Worm (Caenorhabditis elegans): ENCODE results near the gene mob-1.
A peak's percentile ranks its signal among the peaks of the same experiment; 100 is the strongest.

Gene mob-1

DNA sequence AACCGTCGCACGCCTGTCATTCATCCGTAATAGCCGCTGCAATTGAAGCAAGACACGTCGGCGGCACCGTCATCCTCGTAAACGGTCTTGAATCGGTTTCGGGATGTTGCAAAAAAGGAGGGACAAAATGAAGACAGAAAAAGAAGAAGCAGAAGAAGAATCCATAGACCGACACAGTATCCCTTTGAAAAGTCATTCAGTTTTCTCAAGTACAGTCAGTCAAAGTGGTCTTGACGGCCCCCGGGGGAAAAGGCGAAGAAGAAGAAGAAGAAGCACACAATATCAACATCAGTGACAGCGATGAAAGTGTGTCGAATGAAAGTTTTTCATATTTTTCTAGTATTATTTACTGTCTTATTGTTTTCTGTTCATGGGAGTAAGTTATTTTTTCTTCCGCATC, 17.9 kb downstream of the mob-1 start, which contains the start of gene cutl-27:
cutl-27 (plus strand) TSS at position 301 of the 400 bp plus-strand sequence.
- TF ChIP-seq unc-62 (GFP tag; optimal IDR thresholded peaks at IDR 0.05 in 1 of 2) (peak in 1 of 2 experiments; percentile 88), unc-62 (tag; optimal IDR thresholded peaks at IDR 0.05) (no peak), duxl-1 (tag; optimal IDR thresholded peaks at IDR 0.05; ENCODE audit: poor library complexity) (no peak)

- TF ChIP-seq nhr-6 (tag; optimal IDR thresholded peaks at IDR 0.05) (no peak), fkh-10 (GFP tag; optimal IDR thresholded peaks at IDR 0.05) (no peak), vab-7 (GFP tag; IDR thresholded peaks at IDR 0.05) (no peak), saeg-2 (GFP tag; IDR thresholded peaks at IDR 0.05) (no peak), nhr-28 (tag; optimal IDR thresholded peaks at IDR 0.05) (no peak), ztf-7 (tag; optimal IDR thresholded peaks at IDR 0.05) (no peak), nhr-48 (tag; optimal IDR thresholded peaks at IDR 0.05) (no peak), mdl-1 (tag; optimal IDR thresholded peaks at IDR 0.05) (no peak), hmg-1.1 (GFP tag; IDR thresholded peaks at IDR 0.05) (no peak), rbr-2 (tag; optimal IDR thresholded peaks at IDR 0.05) (no peak), unc-39 (tag; optimal IDR thresholded peaks at IDR 0.05) (no peak), nhr-42 (GFP tag; IDR thresholded peaks at IDR 0.05) (no peak), lir-3 (tag; optimal IDR thresholded peaks at IDR 0.05) (no peak), ama-1 (optimal IDR thresholded peaks at IDR 0.05) (no peak), nhr-77 (tag; optimal IDR thresholded peaks at IDR 0.05) (no peak), lin-13 (GFP tag; optimal IDR thresholded peaks at IDR 0.05) (no peak), ceh-62 (tag; optimal IDR thresholded peaks at IDR 0.05) (no peak), zfp-2 (tag; optimal IDR thresholded peaks at IDR 0.05) (no peak), madf-9 (GFP tag; conservative IDR thresholded peaks at IDR 0.05) (no peak), nhr-11 (tag; optimal IDR thresholded peaks at IDR 0.05) (no peak)
These were observed 22.2 kb downstream of the mob-1 start for ce11 chrIV:11882534-11882933.

- TF ChIP-seq spr-1 (tag; optimal IDR thresholded peaks at IDR 0.05): no peak
- peak; percentile 43 for TF ChIP-seq nhr-25 (tag; optimal IDR thresholded peaks at IDR 0.05; ENCODE audit: borderline replicate concordance, insufficient read depth)
- no peak for TF ChIP-seq nhr-48 (tag; optimal IDR thresholded peaks at IDR 0.05)
- no peak for TF ChIP-seq unc-130 (GFP tag; optimal IDR thresholded peaks at IDR 0.05)
- no peak for TF ChIP-seq ztf-11 (tag; optimal IDR thresholded peaks at IDR 0.05)
- TF ChIP-seq mdl-1 (tag; optimal IDR thresholded peaks at IDR 0.05): peak in 1 of 2 experiments; percentile 10
- peak; percentile 63 for TF ChIP-seq nhr-28 (tag; optimal IDR thresholded peaks at IDR 0.05)
These were observed 23.1 kb downstream of the mob-1 start for ce11 chrIV:11883478-11883877.

DNA sequence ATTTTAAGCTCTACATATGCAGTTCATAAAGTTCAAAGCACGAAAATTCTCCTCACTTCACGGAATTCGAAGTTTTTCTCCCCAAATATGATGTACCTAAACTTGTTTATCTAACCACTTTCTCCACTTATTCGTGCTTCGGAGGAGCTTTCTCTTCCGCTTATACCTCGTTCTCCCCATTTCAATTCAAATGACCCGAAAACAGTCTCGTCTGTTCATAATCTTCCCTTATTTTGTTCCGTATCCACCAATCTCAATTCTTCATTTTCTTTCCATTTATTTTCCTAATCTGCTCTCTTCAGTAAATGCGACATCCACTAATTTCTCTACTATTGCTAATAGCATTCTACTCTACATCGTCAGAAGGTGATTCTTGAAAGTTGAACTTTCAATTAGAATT, 25.0 kb downstream of the mob-1 start, which contains the start of gene let-653:
let-653 (plus strand) TSS at position 301 of the 400 bp plus-strand sequence.
- peak; percentile 12 for TF ChIP-seq nhr-25 (tag; optimal IDR thresholded peaks at IDR 0.05; ENCODE audit: borderline replicate concordance, insufficient read depth)
- no peak for TF ChIP-seq nhr-28 (tag; optimal IDR thresholded peaks at IDR 0.05)

ce11 chrIV:11892545-11892944, 32.2 kb downstream of the mob-1 start:
- no peak for TF ChIP-seq nhr-76 (tag; optimal IDR thresholded peaks at IDR 0.05)
- TF ChIP-seq daf-16 (GFP tag; optimal IDR thresholded peaks at IDR 0.05): no peak
- TF ChIP-seq daf-16 (tag; optimal IDR thresholded peaks at IDR 0.05): no peak
- no peak for TF ChIP-seq pha-4 (GFP tag; IDR thresholded peaks at IDR 0.05)
- no peak for TF ChIP-seq pha-4 (tag; optimal IDR thresholded peaks at IDR 0.05)
- TF ChIP-seq aly-2 (tag; optimal IDR thresholded peaks at IDR 0.05): no peak
- TF ChIP-seq fkh-10 (GFP tag; optimal IDR thresholded peaks at IDR 0.05): no peak
- TF ChIP-seq nhr-77 (tag; optimal IDR thresholded peaks at IDR 0.05): no peak
- no peak for TF ChIP-seq ztf-7 (tag; optimal IDR thresholded peaks at IDR 0.05)
- TF ChIP-seq dmd-8 (GFP tag; IDR thresholded peaks at IDR 0.05): no peak
- TF ChIP-seq nhr-48 (tag; optimal IDR thresholded peaks at IDR 0.05): no peak
- TF ChIP-seq spr-3 (GFP tag; optimal IDR thresholded peaks at IDR 0.05): no peak
- no peak for TF ChIP-seq hlh-30 (tag; optimal IDR thresholded peaks at IDR 0.05; ENCODE audit: insufficient read depth)
- no peak for TF ChIP-seq tag-97 (GFP tag; IDR thresholded peaks at IDR 0.05)
- no peak for TF ChIP-seq mep-1 (tag; optimal IDR thresholded peaks at IDR 0.05)
- no peak for TF ChIP-seq nhr-11 (tag; optimal IDR thresholded peaks at IDR 0.05)
- TF ChIP-seq daf-19 (GFP tag; conservative IDR thresholded peaks at IDR 0.05): no peak
- no peak for TF ChIP-seq nhr-6 (tag; optimal IDR thresholded peaks at IDR 0.05)
- TF ChIP-seq dpl-1 (GFP tag; optimal IDR thresholded peaks at IDR 0.05): no peak
- TF ChIP-seq F37D6.2 (tag; optimal IDR thresholded peaks at IDR 0.05): no peak
- TF ChIP-seq T20F7.1 (GFP tag; optimal IDR thresholded peaks at IDR 0.05): no peak
- TF ChIP-seq sdz-12 (GFP tag; optimal IDR thresholded peaks at IDR 0.05): no peak
